Fruit fly (Drosophila melanogaster) Kc167 (cell line): Measurements from ENCODE around the gene Sgs3.

Source experiments
- Myc ChIP-seq: fragments of >200 bp; optimal IDR thresholded peaks from 2 replicates; lab custom pipeline; 2017; ENCODE audit warnings: missing external identifiers
- Sin3A ChIP-seq: fragments of >200 bp; optimal IDR thresholded peaks from 2 replicates; lab custom pipeline; 2018; ENCODE audit warnings: missing external identifiers
- insv ChIP-seq: fragments of >200 bp; optimal IDR thresholded peaks from 3 replicates; lab custom pipeline; 2018; ENCODE audit warnings: missing external identifiers
- psq ChIP-seq: fragments of >200 bp; optimal IDR thresholded peaks from 2 replicates; lab custom pipeline; 2017; ENCODE audit warnings: missing external identifiers
- ttk ChIP-seq: sonication (Bioruptor generic); optimal IDR thresholded peaks from 2 replicates; lab custom pipeline; 2017; ENCODE audit warnings: missing external identifiers

- TF ChIP-seq Sin3A (lab: Kevin White, UChicago) (no peak), insv (lab: Kevin White, UChicago) (no peak), Myc (no peak), ttk (lab: Kevin White, UChicago) (no peak), psq (lab: Kevin White, UChicago) (no peak)
Measured at dm6 chr3L:11489489-11489888, 22.5 kb upstream of the Sgs3 start.
